Fruit fly (Drosophila melanogaster) whole organism, adult: ENCODE data around the gene Rab10.

Source experiments
- CG11617 ChIP-seq: fragments of 200-800 bp; sonication (Bioruptor generic); optimal IDR thresholded peaks from 2 replicates; lab custom pipeline; 2017; ENCODE audit warnings: mild to moderate bottlenecking, missing biosample characterization, missing genetic modification reagents, missing genetic modification characterization
- CG7045 ChIP-seq: fragments of 200-800 bp; sonication (Bioruptor generic); optimal IDR thresholded peaks from 2 replicates; lab custom pipeline; 2017; ENCODE audit warnings: missing biosample characterization, mild to moderate bottlenecking, missing genetic modification characterization
- bab1 ChIP-seq: fragments of 200-800 bp; sonication (Bioruptor generic); optimal IDR thresholded peaks from 3 replicates; lab custom pipeline; 2019; ENCODE audit warnings: missing biosample characterization, mild to moderate bottlenecking, missing genetic modification characterization, moderate library complexity
- pad ChIP-seq: fragments of 200-800 bp; sonication (Bioruptor generic); optimal IDR thresholded peaks from 3 replicates; lab custom pipeline; 2017; ENCODE audit warnings: missing biosample characterization, missing genetic modification characterization, mild to moderate bottlenecking, moderate library complexity, missing genetic modification reagents
- tj ChIP-seq: fragments of 200-800 bp; sonication (Bioruptor generic); optimal IDR thresholded peaks from 3 replicates; lab custom pipeline; 2017; ENCODE audit warnings: missing biosample characterization, mild to moderate bottlenecking, missing genetic modification characterization, moderate library complexity

DNA sequence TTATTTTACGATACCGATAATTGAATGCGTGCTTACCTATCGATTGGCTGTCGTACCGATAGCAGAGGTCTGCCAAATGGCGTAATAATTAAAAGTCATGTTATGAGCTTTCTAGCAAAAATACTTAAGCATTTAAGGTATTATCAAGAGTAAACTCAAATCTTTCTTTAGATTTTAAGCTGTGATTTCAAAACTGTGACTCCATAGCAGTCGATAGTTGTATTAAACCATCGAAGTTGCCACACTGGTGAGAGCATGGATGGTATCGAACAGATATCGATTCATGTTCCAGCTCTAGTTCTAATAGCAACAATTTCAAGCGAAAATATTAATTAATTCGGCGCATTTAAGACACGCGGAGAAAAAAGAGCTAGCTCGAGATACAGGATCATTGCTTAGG, at the start of gene Rab10, which contains the start of gene CG17068:
- no peak for TF ChIP-seq CG7045
- TF ChIP-seq tj (GFP tag; lab: Kevin White, UChicago) = peak; percentile 8
- no peak for TF ChIP-seq bab1 (GFP tag; lab: Kevin White, UChicago)
- no peak for TF ChIP-seq pad (GFP tag; lab: Kevin White, UChicago)
- TF ChIP-seq CG11617 (GFP tag; lab: Kevin White, UChicago) = no peak
